Worm (Caenorhabditis elegans) whole organism, L4/young adult: ENCODE results near the gene kle-2.

Experiments
- W03F9.2 ChIP-seq: fragments of 150-350 bp; optimal IDR thresholded peaks from 2 replicates; lab custom pipeline; 2014; ENCODE audit warnings: missing biosample characterization, missing genetic modification characterization
- him-1 ChIP-seq: sonication (generic microtip); optimal IDR thresholded peaks from 2 replicates; lab custom pipeline; 2016; ENCODE audit warnings: missing genotype, missing genetic modification reagents, missing genetic modification characterization, missing compliant biosample characterization

DNA sequence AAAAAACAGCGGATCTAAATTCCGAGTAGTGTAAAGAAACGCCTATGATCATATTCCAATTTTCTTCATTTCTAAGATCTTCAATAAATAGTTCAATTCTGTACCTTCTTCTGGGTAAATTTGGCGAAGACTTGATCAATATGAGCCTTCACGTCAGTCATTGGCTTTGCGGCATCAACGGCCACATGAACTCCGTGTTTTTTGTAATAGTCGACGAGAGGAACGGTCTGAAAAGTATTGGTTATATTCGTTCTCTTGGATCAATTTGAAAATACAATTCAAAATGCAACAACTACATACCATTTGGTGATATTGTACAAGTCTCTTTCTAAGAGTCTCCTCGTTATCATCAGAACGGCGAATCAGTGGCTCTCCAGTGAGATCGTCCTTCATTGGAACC lies 8.9 kb downstream of the kle-2 start:
- TF ChIP-seq him-1 (tag; lab: Kevin White, UChicago) (no peak), W03F9.2 (tag; lab: Kevin White, UChicago) (no peak)
